Worm (Caenorhabditis elegans): Measurements from ENCODE around the gene C38C10.3.
A peak's percentile ranks its signal among the peaks of the same experiment; 100 is the strongest.

The C38C10.3 gene

DNA sequence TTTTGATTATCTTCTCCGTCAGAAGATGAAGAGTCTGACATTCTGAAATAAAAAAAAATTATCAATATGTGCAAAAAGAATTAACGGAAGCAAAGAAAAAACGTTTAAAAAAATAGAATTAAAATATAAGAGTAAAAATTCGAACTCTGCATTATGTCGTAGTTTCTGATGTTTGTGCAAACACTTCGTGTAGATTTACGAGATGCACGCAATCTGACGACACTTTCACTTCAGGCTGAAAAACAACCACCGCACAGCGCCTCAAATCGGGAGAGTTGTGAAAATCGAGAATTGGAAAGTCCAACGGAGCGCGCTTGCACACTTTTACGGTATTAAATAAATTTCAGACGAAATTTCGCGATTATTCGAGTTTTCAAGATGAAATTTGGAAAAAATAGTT, 21.2 kb upstream of the C38C10.3 start, which contains the start of gene T26G10.1 (continued):
- TF ChIP-seq B0035.1 (tag; optimal IDR thresholded peaks at IDR 0.05) (no peak), lin-26 (GFP tag; IDR thresholded peaks at IDR 0.05) (no peak), ceh-40 (GFP tag; IDR thresholded peaks at IDR 0.05) (no peak), pbrm-1 (GFP tag; IDR thresholded peaks at IDR 0.05) (peak; percentile 80), ceh-58 (GFP tag; IDR thresholded peaks at IDR 0.05) (no peak), him-1 (tag; optimal IDR thresholded peaks at IDR 0.05) (no peak), ets-4 (GFP tag; optimal IDR thresholded peaks at IDR 0.05) (no peak), mxl-1 (tag; optimal IDR thresholded peaks at IDR 0.05) (no peak), ztf-22 (GFP tag; optimal IDR thresholded peaks at IDR 0.05) (no peak), rcor-1 (GFP tag; IDR thresholded peaks at IDR 0.05) (peak; percentile 86), nhr-90 (tag; optimal IDR thresholded peaks at IDR 0.05) (no peak), B0019.2 (GFP tag; conservative IDR thresholded peaks at IDR 0.05) (peak; percentile 89), somi-1 (GFP tag; optimal IDR thresholded peaks at IDR 0.05) (no peak), nfya-2 (GFP tag; IDR thresholded peaks at IDR 0.05) (no peak), madf-8 (GFP tag; conservative IDR thresholded peaks at IDR 0.05) (peak; percentile 68), Y53G8AR.9 (GFP tag; conservative IDR thresholded peaks at IDR 0.05) (no peak), lsl-1 (GFP tag; optimal IDR thresholded peaks at IDR 0.05) (peak; percentile 56), attf-6 (GFP tag; IDR thresholded peaks at IDR 0.05) (no peak), hlh-12 (tag; optimal IDR thresholded peaks at IDR 0.05) (no peak), nhr-80 (tag; optimal IDR thresholded peaks at IDR 0.05) (peak; percentile 22), atf-7 (tag; optimal IDR thresholded peaks at IDR 0.05) (no peak), T07F8.4 (tag; optimal IDR thresholded peaks at IDR 0.05) (no peak), ztf-6 (GFP tag; IDR thresholded peaks at IDR 0.05) (no peak), rec-8 (tag; optimal IDR thresholded peaks at IDR 0.05) (no peak), ztf-26 (tag; optimal IDR thresholded peaks at IDR 0.05) (no peak), egl-18 (GFP tag; IDR thresholded peaks at IDR 0.05) (no peak), athp-1 (tag; optimal IDR thresholded peaks at IDR 0.05) (peak; percentile 20), lag-1 (GFP tag; IDR thresholded peaks at IDR 0.05) (no peak), attf-3 (GFP tag; conservative IDR thresholded peaks at IDR 0.05) (peak; percentile 73), ceh-79 (tag; optimal IDR thresholded peaks at IDR 0.05) (no peak), zim-3 (tag; optimal IDR thresholded peaks at IDR 0.05) (no peak), tlf-1 (GFP tag; optimal IDR thresholded peaks at IDR 0.05) (peak; percentile 52), F37B4.10 (GFP tag; IDR thresholded peaks at IDR 0.05) (no peak), nhr-179 (tag; optimal IDR thresholded peaks at IDR 0.05) (no peak), snpc-1.3 (tag; optimal IDR thresholded peaks at IDR 0.05; ENCODE audit: insufficient read depth) (peak; percentile 15), bed-2 (GFP tag; IDR thresholded peaks at IDR 0.05) (no peak), madf-6 (GFP tag; IDR thresholded peaks at IDR 0.05) (peak; percentile 83), lin-40 (tag; optimal IDR thresholded peaks at IDR 0.05) (peak; percentile 51), pha-4 (tag; optimal IDR thresholded peaks at IDR 0.05) (no peak), B0261.1 (tag; optimal IDR thresholded peaks at IDR 0.05) (no peak), ccch-3 (GFP tag; optimal IDR thresholded peaks at IDR 0.05) (no peak), F52B5.7 (tag; optimal IDR thresholded peaks at IDR 0.05) (no peak), D2030.7 (GFP tag; IDR thresholded peaks at IDR 0.05) (peak; percentile 90), ceh-100 (GFP tag; IDR thresholded peaks at IDR 0.05) (peak; percentile 89), lin-54 (GFP tag; optimal IDR thresholded peaks at IDR 0.05) (peak; percentile 60), akir-1 (GFP tag; optimal IDR thresholded peaks at IDR 0.05) (no peak), unc-130 (GFP tag; optimal IDR thresholded peaks at IDR 0.05) (no peak), aptf-2 (GFP tag; conservative IDR thresholded peaks at IDR 0.05) (no peak), K12H6.12 (tag; optimal IDR thresholded peaks at IDR 0.05) (no peak), Y95B8A.8 (GFP tag; IDR thresholded peaks at IDR 0.05) (peak; percentile 60; the same call in 1 of the 2 replicates)

Measured in whole organism, young adult.